Worm (Caenorhabditis elegans) whole organism, late embryonic: Measurements from ENCODE around the gene ZC302.3.
A peak's percentile ranks its signal among the peaks of the same experiment; 100 is the strongest.

ENCODE experiments used
- K09A11.1 ChIP-seq: sonication (generic microtip); optimal IDR thresholded peaks from 2 replicates; lab custom pipeline; 2017; ENCODE audit warnings: antibody characterized with exemption, mild to moderate bottlenecking, missing genetic modification characterization, missing compliant biosample characterization; ENCODE audit not compliant: insufficient read depth
- T23F11.4 ChIP-seq: fragments of 200-800 bp; sonication (Bioruptor generic); optimal IDR thresholded peaks from 2 replicates; lab custom pipeline; 2018; ENCODE audit warnings: mild to moderate bottlenecking, missing genetic modification characterization, missing compliant biosample characterization
- ahr-1 ChIP-seq: sonication (generic microtip); optimal IDR thresholded peaks from 2 replicates; lab custom pipeline; 2016; ENCODE audit warnings: missing genetic modification characterization, missing compliant biosample characterization
- ceh-18 ChIP-seq: sonication (generic microtip); optimal IDR thresholded peaks from 2 replicates; lab custom pipeline; 2016; ENCODE audit warnings: missing genetic modification characterization, missing compliant biosample characterization
- ceh-19 ChIP-seq: fragments of 200-800 bp; sonication (Bioruptor generic); optimal IDR thresholded peaks from 2 replicates; lab custom pipeline; 2018; ENCODE audit warnings: mild to moderate bottlenecking, missing genetic modification characterization, missing compliant biosample characterization
- ceh-2 ChIP-seq: sonication (generic microtip); optimal IDR thresholded peaks from 2 replicates; lab custom pipeline; 2016; ENCODE audit warnings: missing genotype, missing genetic modification characterization, missing compliant biosample characterization
- ceh-45 ChIP-seq: fragments of 200-800 bp; sonication (Bioruptor generic); IDR thresholded peaks from 2 replicates; pipeline ENCODE4 v1.3.6; 2022; ENCODE audit warnings: missing genetic modification reagents, missing genetic modification characterization, missing compliant biosample characterization
- ceh-48 ChIP-seq: sonication (generic microtip); optimal IDR thresholded peaks from 2 replicates; lab custom pipeline; 2016; ENCODE audit warnings: missing genetic modification characterization, inconsistent platforms, missing compliant biosample characterization
- ceh-6 ChIP-seq: fragments of 200-800 bp; sonication (Bioruptor generic); optimal IDR thresholded peaks from 2 replicates; lab custom pipeline; 2018; ENCODE audit warnings: mild to moderate bottlenecking, missing genetic modification characterization, missing compliant biosample characterization
- che-1 ChIP-seq: sonication (generic microtip); optimal IDR thresholded peaks from 2 replicates; lab custom pipeline; 2016; ENCODE audit warnings: mild to moderate bottlenecking, missing genetic modification characterization, missing compliant biosample characterization
- dmd-4 ChIP-seq: sonication (generic microtip); optimal IDR thresholded peaks from 2 replicates; lab custom pipeline; 2016; ENCODE audit warnings: borderline replicate concordance, missing genetic modification characterization, missing compliant biosample characterization
- dve-1 ChIP-seq: sonication (generic microtip); optimal IDR thresholded peaks from 2 replicates; lab custom pipeline; 2017; ENCODE audit warnings: antibody characterized with exemption, mild to moderate bottlenecking, missing genetic modification characterization, missing compliant biosample characterization
- elt-2 ChIP-seq: sonication (generic microtip); optimal IDR thresholded peaks from 2 replicates; lab custom pipeline; 2016; ENCODE audit warnings: missing genetic modification reagents, missing genetic modification characterization, missing compliant biosample characterization
- elt-4 ChIP-seq: sonication (generic microtip); optimal IDR thresholded peaks from 2 replicates; lab custom pipeline; 2016; ENCODE audit warnings: missing genetic modification characterization, missing compliant biosample characterization
- ets-4 ChIP-seq: sonication (generic microtip); optimal IDR thresholded peaks from 2 replicates; lab custom pipeline; 2016; ENCODE audit warnings: missing genetic modification characterization, missing compliant biosample characterization
- eyg-1 ChIP-seq: sonication (generic microtip); optimal IDR thresholded peaks from 2 replicates; lab custom pipeline; 2016; ENCODE audit warnings: missing genotype, missing genetic modification characterization, missing compliant biosample characterization
- fkh-10 ChIP-seq: fragments of 150-350 bp; optimal IDR thresholded peaks from 2 replicates; lab custom pipeline; 2014; ENCODE audit warnings: missing biosample characterization, missing genetic modification reagents, missing genetic modification characterization
- fkh-6 ChIP-seq: sonication (generic microtip); optimal IDR thresholded peaks from 2 replicates; lab custom pipeline; 2016; ENCODE audit warnings: missing genetic modification characterization, missing compliant biosample characterization
- gmeb-2 ChIP-seq: sonication (generic microtip); optimal IDR thresholded peaks from 2 replicates; lab custom pipeline; 2016; ENCODE audit warnings: missing genetic modification characterization, inconsistent platforms, missing compliant biosample characterization
- hlh-13 ChIP-seq: fragments of 200-800 bp; sonication (Bioruptor generic); optimal IDR thresholded peaks from 2 replicates; lab custom pipeline; 2018; ENCODE audit warnings: mild to moderate bottlenecking, missing genetic modification characterization, missing compliant biosample characterization
- hlh-30 ChIP-seq: sonication (generic microtip); optimal IDR thresholded peaks from 2 replicates; lab custom pipeline; 2017; ENCODE audit warnings: antibody characterized with exemption, missing genetic modification characterization, missing compliant biosample characterization; ENCODE audit not compliant: insufficient read depth
- hlh-8 ChIP-seq: sonication (generic microtip); optimal IDR thresholded peaks from 2 replicates; lab custom pipeline; 2016; ENCODE audit warnings: missing genotype, missing genetic modification characterization, missing compliant biosample characterization
- lin-11 ChIP-seq: fragments of 200-800 bp; sonication (Bioruptor generic); optimal IDR thresholded peaks from 2 replicates; lab custom pipeline; 2018; ENCODE audit warnings: mild to moderate bottlenecking, missing genetic modification characterization, missing compliant biosample characterization
- mec-3 ChIP-seq: sonication (generic microtip); optimal IDR thresholded peaks from 2 replicates; lab custom pipeline; 2016; ENCODE audit warnings: borderline replicate concordance, missing genetic modification characterization, missing compliant biosample characterization
- nfya-1 ChIP-seq: sonication (generic microtip); optimal IDR thresholded peaks from 2 replicates; lab custom pipeline; 2017; ENCODE audit warnings: missing genetic modification characterization, mild to moderate bottlenecking, missing compliant biosample characterization, antibody characterized with exemption, moderate library complexity
- nhr-232 ChIP-seq: sonication (generic microtip); optimal IDR thresholded peaks from 2 replicates; lab custom pipeline; 2016; ENCODE audit warnings: missing genetic modification characterization, missing compliant biosample characterization
- npax-4 ChIP-seq: sonication (generic microtip); optimal IDR thresholded peaks from 2 replicates; lab custom pipeline; 2016; ENCODE audit warnings: missing genetic modification characterization, missing compliant biosample characterization
- odd-2 ChIP-seq: sonication (generic microtip); optimal IDR thresholded peaks from 2 replicates; lab custom pipeline; 2017; ENCODE audit warnings: antibody characterized with exemption, mild to moderate bottlenecking, missing genetic modification characterization, missing compliant biosample characterization
- pag-3 ChIP-seq: sonication (generic microtip); optimal IDR thresholded peaks from 2 replicates; lab custom pipeline; 2016; ENCODE audit warnings: missing compliant biosample characterization, missing genetic modification characterization, borderline replicate concordance
- pat-9 ChIP-seq: fragments of 200-800 bp; sonication (Bioruptor generic); optimal IDR thresholded peaks from 2 replicates; lab custom pipeline; 2018; ENCODE audit warnings: mild to moderate bottlenecking, missing genetic modification characterization, moderate library complexity, missing compliant biosample characterization
- pha-2 ChIP-seq: sonication (generic microtip); optimal IDR thresholded peaks from 2 replicates; lab custom pipeline; 2017; ENCODE audit warnings: mild to moderate bottlenecking, missing genetic modification characterization, missing compliant biosample characterization
- pqm-1 ChIP-seq: sonication (generic microtip); optimal IDR thresholded peaks from 2 replicates; lab custom pipeline; 2016; ENCODE audit warnings: missing genetic modification characterization, missing compliant biosample characterization
- pros-1 ChIP-seq: fragments of 150-350 bp; optimal IDR thresholded peaks from 2 replicates; lab custom pipeline; 2014; ENCODE audit warnings: missing biosample characterization, missing genetic modification reagents, missing genetic modification characterization
- rnt-1 ChIP-seq: sonication (generic microtip); optimal IDR thresholded peaks from 2 replicates; lab custom pipeline; 2016; ENCODE audit warnings: missing genetic modification characterization, missing compliant biosample characterization
- tbx-7 ChIP-seq: sonication (generic microtip); optimal IDR thresholded peaks from 2 replicates; lab custom pipeline; 2016; ENCODE audit warnings: missing genotype, missing genetic modification characterization, missing compliant biosample characterization
- unc-42 ChIP-seq: sonication (generic microtip); optimal IDR thresholded peaks from 2 replicates; lab custom pipeline; 2016; ENCODE audit warnings: missing genotype, missing genetic modification characterization, missing compliant biosample characterization
- unc-55 ChIP-seq: sonication (generic microtip); optimal IDR thresholded peaks from 2 replicates; lab custom pipeline; 2017; ENCODE audit warnings: missing biosample characterization, missing genetic modification reagents, missing genetic modification characterization
- unc-86 ChIP-seq: sonication (generic microtip); optimal IDR thresholded peaks from 2 replicates; lab custom pipeline; 2016; ENCODE audit warnings: missing genetic modification characterization, missing compliant biosample characterization

ZC302.3 gene

DNA sequence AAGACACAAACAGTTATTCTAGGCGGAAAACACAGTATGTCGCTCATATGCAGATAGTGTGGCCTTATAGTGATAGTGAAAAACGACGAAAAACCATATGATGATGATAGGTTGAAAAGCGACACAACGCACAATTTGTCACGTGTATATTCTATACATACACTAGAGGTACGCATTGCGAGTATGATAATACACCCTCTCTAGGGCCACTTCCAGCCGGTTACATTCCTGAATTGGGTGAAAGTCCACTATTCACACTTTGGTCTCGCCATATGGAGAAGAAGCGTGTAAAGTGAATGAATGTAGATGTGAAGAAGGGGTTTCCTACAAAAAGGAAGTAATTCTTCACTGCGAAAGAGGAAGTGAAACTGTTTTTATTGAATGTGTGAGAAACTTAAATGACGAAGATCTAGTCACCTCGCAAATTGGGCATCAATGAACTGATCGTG is 11.8 kb downstream of the ZC302.3 start:
- TF ChIP-seq lin-11 (tag; lab: Kevin White, UChicago) (no peak), hlh-30 (tag; lab: Kevin White, UChicago) (peak; percentile 7), tbx-7 (tag; lab: Kevin White, UChicago) (no peak), pqm-1 (tag; lab: Kevin White, UChicago) (peak; percentile 21), dve-1 (peak; percentile 66), nhr-232 (no peak), fkh-10 (GFP tag; lab: Kevin White, UChicago) (no peak), odd-2 (no peak), pag-3 (tag; lab: Kevin White, UChicago) (no peak), elt-2 (peak; percentile 45)

DNA sequence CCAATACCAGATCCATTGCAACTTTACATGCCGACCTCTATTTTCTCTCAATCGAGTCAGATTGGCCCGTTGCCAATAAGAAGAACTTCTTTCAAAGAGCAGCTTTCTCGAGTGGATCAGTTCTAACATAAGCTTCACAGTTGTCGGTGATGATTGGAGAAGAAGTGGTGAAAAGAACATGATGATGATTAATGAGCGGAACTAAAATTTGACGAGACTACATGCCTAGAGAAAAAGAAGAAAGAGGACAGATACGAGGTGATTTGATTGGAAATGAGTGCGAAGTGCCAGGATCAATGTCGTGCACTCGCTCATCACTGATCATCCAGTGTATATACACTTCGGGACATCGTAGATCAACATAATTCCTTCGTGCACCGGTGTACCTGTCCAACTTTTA is 13.6 kb downstream of the ZC302.3 start:
- peak; percentile 92 for TF ChIP-seq unc-55
- TF ChIP-seq hlh-13 (GFP tag; lab: Kevin White, UChicago): no peak
- no peak for TF ChIP-seq pat-9
- peak; percentile 32 for TF ChIP-seq nfya-1 (tag; lab: Kevin White, UChicago)
- peak; percentile 19 for TF ChIP-seq rnt-1 (tag; lab: Kevin White, UChicago)
- TF ChIP-seq ceh-45 (GFP tag; lab: Robert Waterston, UW): no peak
- TF ChIP-seq mec-3 (tag; lab: Kevin White, UChicago): no peak
- TF ChIP-seq ceh-18 (tag; lab: Kevin White, UChicago): peak; percentile 73
- no peak for TF ChIP-seq pha-2 (tag; lab: Kevin White, UChicago)

DNA sequence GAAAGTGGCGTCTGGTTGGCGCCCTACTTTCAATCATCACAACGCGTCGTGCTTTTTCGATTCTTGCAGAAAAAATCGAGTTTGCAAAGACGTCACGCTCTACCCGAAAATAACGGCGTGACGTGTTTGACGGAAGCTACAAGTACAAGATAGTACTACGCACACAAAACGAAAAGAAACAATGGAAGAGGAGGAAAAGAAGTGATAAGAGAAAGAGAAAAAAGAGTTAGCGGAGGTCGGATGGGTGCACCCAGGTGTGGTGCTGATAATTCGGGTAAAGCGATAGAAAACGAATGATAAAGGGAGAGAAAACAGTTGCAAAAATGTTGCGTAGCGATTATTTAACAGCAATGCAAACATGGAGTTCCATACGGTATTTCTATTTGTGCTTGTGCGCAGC is 14.6 kb downstream of the ZC302.3 start:
- no peak for TF ChIP-seq unc-86 (tag; lab: Kevin White, UChicago)
- peak; percentile 88 for TF ChIP-seq elt-2

DNA sequence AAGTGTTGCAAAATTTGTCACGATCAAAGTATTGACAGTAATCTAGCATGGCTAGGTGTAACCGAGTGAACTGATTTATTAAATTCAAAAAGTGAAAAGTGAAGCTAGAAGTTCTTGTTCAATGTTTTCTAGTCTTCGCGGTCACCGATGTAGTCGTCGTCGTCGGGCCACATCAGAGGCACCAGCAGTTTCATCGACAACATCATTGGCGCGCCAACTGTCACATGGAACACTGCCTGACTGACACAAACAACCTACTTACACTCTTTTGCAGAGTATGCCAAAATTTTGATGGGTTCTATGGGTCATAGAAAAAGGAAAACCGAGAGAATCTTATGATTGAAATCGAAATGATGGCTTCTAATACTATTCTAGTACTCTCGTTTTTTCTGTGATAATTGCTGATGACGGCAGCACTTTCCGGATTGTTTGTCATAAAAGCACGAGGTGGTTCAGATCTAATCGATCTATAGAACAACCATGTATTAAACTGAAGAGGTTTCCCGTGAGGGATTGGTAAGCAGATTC is 15.8 kb downstream of the ZC302.3 start:
- no peak for TF ChIP-seq hlh-8 (tag; lab: Kevin White, UChicago)
- no peak for TF ChIP-seq elt-2
- no peak for TF ChIP-seq T23F11.4
- no peak for TF ChIP-seq ahr-1 (tag; lab: Kevin White, UChicago)
- no peak for TF ChIP-seq tbx-7 (tag; lab: Kevin White, UChicago)
- no peak for TF ChIP-seq dmd-4 (tag; lab: Kevin White, UChicago)
- TF ChIP-seq ceh-19 (GFP tag; lab: Kevin White, UChicago): no peak
- no peak for TF ChIP-seq unc-42 (tag; lab: Kevin White, UChicago)
- TF ChIP-seq ceh-6 (GFP tag; lab: Kevin White, UChicago): no peak
- TF ChIP-seq npax-4 (tag; lab: Kevin White, UChicago): no peak
- no peak for TF ChIP-seq ets-4 (tag; lab: Kevin White, UChicago)
- no peak for TF ChIP-seq elt-4 (tag; lab: Kevin White, UChicago)
- TF ChIP-seq hlh-13 (GFP tag; lab: Kevin White, UChicago): no peak
- TF ChIP-seq ceh-2 (tag; lab: Kevin White, UChicago): no peak
- TF ChIP-seq fkh-6 (tag; lab: Kevin White, UChicago): no peak
- TF ChIP-seq pqm-1 (tag; lab: Kevin White, UChicago): no peak
- no peak for TF ChIP-seq hlh-30 (tag; lab: Kevin White, UChicago)
- no peak for TF ChIP-seq pha-2 (tag; lab: Kevin White, UChicago)
- no peak for TF ChIP-seq pros-1 (tag; lab: Kevin White, UChicago)

DNA sequence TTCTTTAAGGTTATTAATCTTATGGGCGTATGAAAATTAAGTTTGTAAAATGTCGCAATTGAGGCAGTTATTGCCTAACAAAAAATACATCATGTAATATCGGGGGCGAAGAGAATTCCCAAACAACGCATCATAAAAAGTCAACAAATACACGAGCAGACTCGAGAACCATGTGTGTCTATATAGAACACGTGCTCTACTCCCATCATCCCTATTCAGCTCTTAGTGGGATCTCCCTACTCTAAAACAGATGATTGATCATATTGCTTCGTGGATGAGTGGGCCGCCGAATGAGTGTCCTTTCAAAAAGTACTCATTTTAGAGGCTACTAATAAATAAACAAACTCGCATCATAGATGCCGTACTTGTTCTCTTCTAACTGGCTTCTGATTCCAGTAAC is 16.8 kb downstream of the ZC302.3 start:
- TF ChIP-seq dmd-4 (tag; lab: Kevin White, UChicago) (no peak), hlh-13 (GFP tag; lab: Kevin White, UChicago) (no peak), K09A11.1 (tag; lab: Kevin White, UChicago) (no peak), gmeb-2 (tag; lab: Kevin White, UChicago) (no peak), T23F11.4 (no peak), che-1 (tag; lab: Kevin White, UChicago) (no peak), eyg-1 (tag; lab: Kevin White, UChicago) (no peak), ceh-48 (tag; lab: Kevin White, UChicago) (no peak)
